Fruit fly (Drosophila melanogaster): ENCODE measurements around the gene CG18048.

CG18048 gene

dm6 chr3R:6382733-6383465 lies 37.0 kb downstream of the CG18048 start, which contains the start of gene gzl (continued):
- TF ChIP-seq trem (tag; optimal IDR thresholded peaks at IDR 0.05) (peak; percentile 61), CG15479 (GFP tag; optimal IDR thresholded peaks at IDR 0.05) (peak; percentile 36), Deaf1 (tag; optimal IDR thresholded peaks at IDR 0.05) (peak; percentile 38), CG4854 (GFP tag; optimal IDR thresholded peaks at IDR 0.05) (no peak), CG17912 (GFP tag; optimal IDR thresholded peaks at IDR 0.05) (peak; percentile 1), CG13296 (GFP tag; optimal IDR thresholded peaks at IDR 0.05) (peak; percentile 17), Dbx (GFP tag; IDR thresholded peaks at IDR 0.05) (0 out of 3 replicates have a peak, but pooled peaks have one; percentile 8), CG16813 (GFP tag; IDR thresholded peaks at IDR 0.05; ENCODE audit: partially characterized antibody) (peak; percentile 97), CG13624 (GFP tag; optimal IDR thresholded peaks at IDR 0.05) (peak; percentile 49), CG12744 (GFP tag; optimal IDR thresholded peaks at IDR 0.05) (no peak), CG2678 (tag; optimal IDR thresholded peaks at IDR 0.05) (no peak), dm (GFP tag; optimal IDR thresholded peaks at IDR 0.05) (peak; percentile 31), chinmo (GFP tag; IDR thresholded peaks at IDR 0.05; ENCODE audit: partially characterized antibody) (peak; percentile 97), Myb (GFP tag; optimal IDR thresholded peaks at IDR 0.05) (peak; percentile 77), shn (GFP tag; optimal IDR thresholded peaks at IDR 0.05) (no peak), exex (tag; optimal IDR thresholded peaks at IDR 0.05) (peak; percentile 43), CG6272 (GFP tag; IDR thresholded peaks at IDR 0.05) (peak; percentile 36; the same call in 1 of the 2 replicates), Opbp (GFP tag; IDR thresholded peaks at IDR 0.05; ENCODE audit: partially characterized antibody) (peak; percentile 98), Scr (GFP tag; IDR thresholded peaks at IDR 0.05; ENCODE audit: partially characterized antibody) (peak; percentile 97), sc (optimal IDR thresholded peaks at IDR 0.05) (no peak), sc (GFP tag; optimal IDR thresholded peaks at IDR 0.05) (no peak), CG9797 (GFP tag; optimal IDR thresholded peaks at IDR 0.05) (peak; percentile 30), pzg (GFP tag; optimal IDR thresholded peaks at IDR 0.05) (peak; percentile 77), CG2712 (tag; optimal IDR thresholded peaks at IDR 0.05) (peak; percentile 15), CG4617 (GFP tag; optimal IDR thresholded peaks at IDR 0.05; ENCODE audit: borderline replicate concordance) (peak; percentile 69), CG18011 (GFP tag; optimal IDR thresholded peaks at IDR 0.05) (no peak), Fer3 (tag; optimal IDR thresholded peaks at IDR 0.05) (no peak), slbo (GFP tag; IDR thresholded peaks at IDR 0.05) (peak; percentile 13; the same call in 1 of the 2 replicates), dmrt99B (tag; optimal IDR thresholded peaks at IDR 0.05) (no peak), Sin3A (optimal IDR thresholded peaks at IDR 0.05) (peak; percentile 8), unpg (GFP tag; optimal IDR thresholded peaks at IDR 0.05) (no peak), Dp (GFP tag; optimal IDR thresholded peaks at IDR 0.05) (peak; percentile 64), CG32767 (GFP tag; IDR thresholded peaks at IDR 0.05) (no peak), CG4820 (GFP tag; optimal IDR thresholded peaks at IDR 0.05) (no peak), inv (GFP tag; IDR thresholded peaks at IDR 0.05; ENCODE audit: partially characterized antibody) (peak; percentile 96), sens (GFP tag) (peak; percentile 31), ato (GFP tag; IDR thresholded peaks at IDR 0.05; ENCODE audit: partially characterized antibody) (peak; percentile 96), CG12155 (GFP tag; optimal IDR thresholded peaks at IDR 0.05) (peak; percentile 55), CG32772 (GFP tag; IDR thresholded peaks at IDR 0.05) (no peak), CG10543 (GFP tag; optimal IDR thresholded peaks at IDR 0.05) (peak; percentile 21), knrl (GFP tag; IDR thresholded peaks at IDR 0.05; ENCODE audit: partially characterized antibody) (peak; percentile 96), unc-4 (GFP tag; IDR thresholded peaks at IDR 0.05; ENCODE audit: partially characterized antibody) (peak; percentile 96), CG14860 (GFP tag; IDR thresholded peaks at IDR 0.05; ENCODE audit: partially characterized antibody) (peak; percentile 96), zfh1 (GFP tag; IDR thresholded peaks at IDR 0.05) (no peak), cwo (GFP tag; optimal IDR thresholded peaks at IDR 0.05) (peak; percentile 35), nmo (GFP tag; optimal IDR thresholded peaks at IDR 0.05) (peak; percentile 28), zen (tag; optimal IDR thresholded peaks at IDR 0.05) (peak; percentile 14), gfzf (GFP tag; optimal IDR thresholded peaks at IDR 0.05) (peak; percentile 31)
